Fruit fly (Drosophila melanogaster) whole organism, embryonic: Measurements from ENCODE around the gene RpS26.

Source experiments
- Atf-2 ChIP-seq: fragments of 200-800 bp; sonication (Bioruptor generic); optimal IDR thresholded peaks from 2 replicates; lab custom pipeline; 2016; ENCODE audit warnings: missing biosample characterization, missing genetic modification characterization
- Blimp-1 ChIP-seq: fragments of 200-800 bp; sonication (Bioruptor generic); optimal IDR thresholded peaks from 3 replicates; lab custom pipeline; 2018; ENCODE audit warnings: missing biosample characterization, missing genetic modification characterization, mild to moderate bottlenecking, moderate library complexity, missing genetic modification reagents
- BtbVII ChIP-seq: fragments of 200-800 bp; sonication (Bioruptor generic); optimal IDR thresholded peaks from 3 replicates; lab custom pipeline; 2017; ENCODE audit warnings: missing biosample characterization, mild to moderate bottlenecking, missing genetic modification characterization
- CG10321 ChIP-seq: fragments of 200-800 bp; sonication (Bioruptor generic); IDR thresholded peaks from 2 replicates; pipeline ENCODE4 v1.3.6; 2022; ENCODE audit warnings: missing biosample characterization, missing genetic modification characterization
- CG11504 ChIP-seq: fragments of 200-800 bp; sonication (Bioruptor generic); optimal IDR thresholded peaks from 3 replicates; lab custom pipeline; 2019; ENCODE audit warnings: missing biosample characterization, mild to moderate bottlenecking, missing genetic modification characterization, moderate library complexity
- CG12299 ChIP-seq: fragments of 200-800 bp; sonication (Bioruptor generic); optimal IDR thresholded peaks from 2 replicates; lab custom pipeline; 2018; ENCODE audit warnings: missing biosample characterization, mild to moderate bottlenecking, missing genetic modification characterization
- CG15011 ChIP-seq: fragments of 200-800 bp; sonication (Bioruptor generic); optimal IDR thresholded peaks from 3 replicates; lab custom pipeline; 2018; ENCODE audit warnings: missing biosample characterization, mild to moderate bottlenecking, missing genetic modification characterization
- CG1603 ChIP-seq: fragments of 200-800 bp; sonication (Bioruptor generic); optimal IDR thresholded peaks from 2 replicates; lab custom pipeline; 2019; ENCODE audit warnings: missing biosample characterization, mild to moderate bottlenecking, missing genetic modification characterization, moderate library complexity
- CG18764 ChIP-seq: fragments of 200-800 bp; sonication (Bioruptor generic); optimal IDR thresholded peaks from 3 replicates; lab custom pipeline; 2016; ENCODE audit warnings: missing biosample characterization, missing genetic modification characterization
- CG2199 ChIP-seq: fragments of 200-800 bp; sonication (Bioruptor generic); IDR thresholded peaks from 3 replicates; pipeline ENCODE4 v1.3.6; 2022; ENCODE audit warnings: missing biosample characterization, missing genetic modification characterization
- CG30431 ChIP-seq: fragments of 200-800 bp; sonication (Bioruptor generic); optimal IDR thresholded peaks from 2 replicates; lab custom pipeline; 2017; ENCODE audit warnings: missing biosample characterization, missing genetic modification characterization
- CG5180 ChIP-seq: fragments of 200-800 bp; sonication (Bioruptor generic); optimal IDR thresholded peaks from 3 replicates; lab custom pipeline; 2017; ENCODE audit warnings: missing biosample characterization, missing genetic modification characterization, mild to moderate bottlenecking, moderate library complexity, missing genetic modification reagents
- CG5953 ChIP-seq: fragments of 200-800 bp; sonication (Bioruptor generic); IDR thresholded peaks from 2 replicates; pipeline ENCODE4 v1.3.6; 2022; ENCODE audit warnings: missing biosample characterization, missing genetic modification characterization
- Dp ChIP-seq: fragments of 200-800 bp; sonication (Bioruptor generic); optimal IDR thresholded peaks from 2 replicates; lab custom pipeline; 2018; ENCODE audit warnings: missing biosample characterization, mild to moderate bottlenecking, missing genetic modification characterization, moderate library complexity
- Fer3 ChIP-seq: fragments of 200-800 bp; sonication (Bioruptor generic); optimal IDR thresholded peaks from 2 replicates; lab custom pipeline; 2018; ENCODE audit warnings: missing biosample characterization, mild to moderate bottlenecking, missing genetic modification characterization, moderate library complexity
- Med ChIP-seq: fragments of 200-800 bp; sonication (Bioruptor generic); peaks from one replicate; lab custom pipeline; 2016; ENCODE audit warnings: missing biosample characterization, missing genetic modification characterization, mild to moderate bottlenecking, inconsistent platforms, moderate library complexity
- Pdp1 ChIP-seq, 2 experiments: fragments of 200-800 bp; sonication (Bioruptor generic); optimal IDR thresholded peaks; 3 replicates each; lab custom pipeline; 2016; ENCODE audit warnings: missing biosample characterization in 2 of 2, missing genetic modification characterization in 2 of 2, mild to moderate bottlenecking in 1 of 2, moderate library complexity in 1 of 2
- Six4 ChIP-seq: fragments of 200-800 bp; sonication (Bioruptor generic); optimal IDR thresholded peaks from 2 replicates; lab custom pipeline; 2016; ENCODE audit warnings: missing biosample characterization, missing genetic modification characterization
- abd-A ChIP-seq: fragments of 200-800 bp; sonication (Bioruptor generic); optimal IDR thresholded peaks from 3 replicates; lab custom pipeline; 2019; ENCODE audit warnings: missing biosample characterization, mild to moderate bottlenecking, missing genetic modification characterization, moderate library complexity
- bbx ChIP-seq: fragments of 200-800 bp; sonication (Bioruptor generic); IDR thresholded peaks from 2 replicates; pipeline ENCODE4 v1.3.6; 2022; ENCODE audit warnings: missing biosample characterization, missing genetic modification characterization; ENCODE audit not compliant: partially characterized antibody
- cg ChIP-seq: fragments of 200-800 bp; sonication (Bioruptor generic); optimal IDR thresholded peaks from 3 replicates; lab custom pipeline; 2019; ENCODE audit warnings: missing biosample characterization, mild to moderate bottlenecking, missing genetic modification characterization, moderate library complexity
- crp ChIP-seq, 2 experiments: fragments of 200-800 bp; sonication (Bioruptor generic); optimal IDR thresholded peaks; 2 replicates in 1 of 2; 3 replicates in 1 of 2; lab custom pipeline; 2017; ENCODE audit warnings: missing biosample characterization in 2 of 2, missing genetic modification characterization in 2 of 2, mild to moderate bottlenecking in 1 of 2, moderate library complexity in 1 of 2
- hb ChIP-seq: fragments of 200-800 bp; sonication (Bioruptor generic); IDR thresholded peaks from 3 replicates; pipeline ENCODE4 v1.3.6; 2022; ENCODE audit warnings: missing biosample characterization, missing genetic modification characterization; ENCODE audit not compliant: partially characterized antibody
- hbn ChIP-seq: fragments of 200-800 bp; sonication (Bioruptor generic); IDR thresholded peaks from 2 replicates; pipeline ENCODE4 v1.3.6; 2022; ENCODE audit warnings: missing biosample characterization, missing genetic modification characterization; ENCODE audit not compliant: partially characterized antibody
- kni ChIP-seq: fragments of 200-800 bp; sonication (Bioruptor generic); optimal IDR thresholded peaks from 3 replicates; lab custom pipeline; 2017; ENCODE audit warnings: mild to moderate bottlenecking, missing biosample characterization, missing genetic modification reagents, missing genetic modification characterization
- nerfin-1 ChIP-seq: fragments of 200-800 bp; sonication (Bioruptor generic); optimal IDR thresholded peaks from 3 replicates; lab custom pipeline; 2019; ENCODE audit warnings: missing biosample characterization, mild to moderate bottlenecking, missing genetic modification characterization, moderate library complexity
- oc ChIP-seq: fragments of 200-800 bp; sonication (Bioruptor generic); optimal IDR thresholded peaks from 2 replicates; lab custom pipeline; 2018; ENCODE audit warnings: missing biosample characterization, mild to moderate bottlenecking, missing genetic modification characterization, moderate library complexity
- sd ChIP-seq: fragments of 200-800 bp; sonication (Bioruptor generic); optimal IDR thresholded peaks from 3 replicates; lab custom pipeline; 2018; ENCODE audit warnings: missing biosample characterization, mild to moderate bottlenecking, missing genetic modification characterization, moderate library complexity
- seq ChIP-seq: fragments of 200-800 bp; sonication (Bioruptor generic); IDR thresholded peaks from 2 replicates; pipeline ENCODE4 v1.3.6; 2022; ENCODE audit warnings: missing biosample characterization, missing genetic modification characterization
- so ChIP-seq: fragments of 200-800 bp; sonication (Bioruptor generic); IDR thresholded peaks from 3 replicates; pipeline ENCODE4 v1.3.6; 2022; ENCODE audit warnings: missing biosample characterization, missing genetic modification characterization
- tll ChIP-seq, 2 experiments: fragments of 200-800 bp in 1 of 2; fragments of >200 bp in 1 of 2; sonication (Bioruptor generic) in 1 of 2; optimal IDR thresholded peaks; 2 replicates each; lab custom pipeline; 2017 to 2019; ENCODE audit warnings: missing biosample characterization in 2 of 2, missing genetic modification characterization in 2 of 2, mild to moderate bottlenecking in 1 of 2, moderate library complexity in 1 of 2
- twi ChIP-seq: fragments of 200-800 bp; optimal IDR thresholded peaks from 2 replicates; lab custom pipeline; 2019; ENCODE audit warnings: missing biosample characterization, mild to moderate bottlenecking, missing genetic modification characterization, moderate library complexity
- vvl ChIP-seq: fragments of 200-800 bp; sonication (Bioruptor generic); IDR thresholded peaks from 2 replicates; pipeline ENCODE4 v1.3.6; 2022; ENCODE audit warnings: missing biosample characterization, missing genetic modification characterization
- wor ChIP-seq: fragments of 200-800 bp; sonication (Bioruptor generic); IDR thresholded peaks from 2 replicates; pipeline ENCODE4 v1.3.6; 2022; ENCODE audit warnings: missing biosample characterization, missing genetic modification characterization
- zfh2 ChIP-seq: fragments of 200-800 bp; sonication (Bioruptor generic); optimal IDR thresholded peaks from 2 replicates; lab custom pipeline; 2016; ENCODE audit warnings: missing biosample characterization, missing genetic modification characterization

Gene RpS26

dm6 chr2L:18480326-18481028 is 37.4 kb upstream of the RpS26 start:
- TF ChIP-seq sd (tag; lab: Kevin White, UChicago) (peak; percentile 67), oc (tag; lab: Kevin White, UChicago) (peak; percentile 22), CG18764 (GFP tag; lab: Kevin White, UChicago) (no peak), Pdp1 (GFP tag; optimal IDR thresholded peaks at IDR 0.05; lab: Kevin White, UChicago) (peak in 1 of 2 experiments; percentile 75), wor (GFP tag; lab: Robert Waterston, UW) (no peak), hbn (no peak), twi (tag; lab: Kevin White, UChicago) (peak; percentile 20), kni (peak; percentile 81), zfh2 (GFP tag; lab: Kevin White, UChicago) (no peak), Dp (GFP tag; lab: Kevin White, UChicago) (no peak), crp (GFP tag; optimal IDR thresholded peaks at IDR 0.05; lab: Kevin White, UChicago) (no peak), Fer3 (tag; lab: Kevin White, UChicago) (no peak), CG15011 (GFP tag; lab: Kevin White, UChicago) (no peak), nerfin-1 (tag; lab: Kevin White, UChicago) (no peak), cg (GFP tag; lab: Kevin White, UChicago) (peak; percentile 61), Six4 (no peak), Atf-2 (no peak), tll (GFP tag; optimal IDR thresholded peaks at IDR 0.05; lab: Kevin White, UChicago) (peak in 1 of 2 experiments; percentile 34), abd-A (tag; lab: Kevin White, UChicago) (peak; percentile 54), CG30431 (GFP tag; lab: Kevin White, UChicago) (no peak), hb (GFP tag; lab: Robert Waterston, UW) (no peak), Blimp-1 (GFP tag; lab: Kevin White, UChicago) (peak; percentile 40), CG5180 (no peak), bbx (GFP tag; lab: Robert Waterston, UW) (peak; percentile 16; the same call in 1 of the 2 replicates), vvl (peak; percentile 77), CG2199 (peak; percentile 69; the same call in 1 of the 3 replicates), CG5953 (GFP tag; lab: Robert Waterston, UW) (no peak), BtbVII (no peak), Med (GFP tag; lab: Kevin White, UChicago) (peak; percentile 31)

dm6 chr2L:18479177-18479521 is 36.1 kb upstream of the RpS26 start:
- TF ChIP-seq CG12299, result no peak
- no peak for TF ChIP-seq CG1603 (tag; lab: Kevin White, UChicago)
- TF ChIP-seq CG2199, result 0 out of 3 replicates have a peak, but pooled peaks have one; percentile 46
- TF ChIP-seq CG10321 (GFP tag; lab: Robert Waterston, UW), result no peak
- TF ChIP-seq seq (GFP tag; lab: Robert Waterston, UW), result no peak
- TF ChIP-seq CG11504 (tag; lab: Kevin White, UChicago), result no peak
- TF ChIP-seq so (GFP tag; lab: Robert Waterston, UW), result no peak
